Worm (Caenorhabditis elegans) whole organism, L1 larva: Measurements from ENCODE around the gene srbc-59.
A peak's percentile ranks its signal among the peaks of the same experiment; 100 is the strongest.

ENCODE experiments used
- C04F5.9 ChIP-seq: sonication (generic microtip); optimal IDR thresholded peaks from 2 replicates; lab custom pipeline; 2016; ENCODE audit warnings: missing genetic modification characterization, missing compliant biosample characterization
- C16A3.4 ChIP-seq: fragments of 150-350 bp; optimal IDR thresholded peaks from 2 replicates; lab custom pipeline; 2014; ENCODE audit warnings: missing biosample characterization, missing genetic modification characterization
- F16B12.6 ChIP-seq: fragments of 150-350 bp; optimal IDR thresholded peaks from 2 replicates; lab custom pipeline; 2014; ENCODE audit warnings: missing biosample characterization, missing genetic modification characterization
- Y116A8C.19 ChIP-seq: sonication (generic microtip); optimal IDR thresholded peaks from 2 replicates; lab custom pipeline; 2016; ENCODE audit warnings: missing compliant biosample characterization, missing genetic modification characterization, borderline replicate concordance
- aha-1 ChIP-seq: fragments of 150-350 bp; optimal IDR thresholded peaks from 2 replicates; lab custom pipeline; 2014; ENCODE audit warnings: missing biosample characterization, missing genetic modification characterization
- aly-2 ChIP-seq: fragments of 150-350 bp; optimal IDR thresholded peaks from 2 replicates; lab custom pipeline; 2014; ENCODE audit warnings: missing biosample characterization, missing genetic modification characterization
- ama-1 ChIP-seq: fragments of 150-350 bp; optimal IDR thresholded peaks from 2 replicates; lab custom pipeline; 2014
- blmp-1 ChIP-seq: fragments of 150-350 bp; optimal IDR thresholded peaks from 2 replicates; lab custom pipeline; 2014; ENCODE audit warnings: missing biosample characterization, missing genetic modification characterization
- ceh-88 ChIP-seq: fragments of 200-800 bp; sonication (Bioruptor generic); IDR thresholded peaks from 2 replicates; pipeline ENCODE4 v1.3.6; 2022; ENCODE audit warnings: missing genetic modification characterization, missing compliant biosample characterization
- ceh-90 ChIP-seq: sonication (generic microtip); optimal IDR thresholded peaks from 2 replicates; lab custom pipeline; 2016; ENCODE audit warnings: missing genetic modification characterization, missing compliant biosample characterization
- ces-1 ChIP-seq: fragments of 150-350 bp; optimal IDR thresholded peaks from 2 replicates; lab custom pipeline; 2014; ENCODE audit warnings: missing biosample characterization, missing genetic modification reagents, missing genetic modification characterization
- dpl-1 ChIP-seq, 3 experiments: fragments of 150-350 bp in 2 of 3; sonication (generic microtip) in 1 of 3; optimal IDR thresholded peaks; 2 replicates each; lab custom pipeline; 2014 to 2017; ENCODE audit warnings: missing biosample characterization in 3 of 3, missing genetic modification characterization in 3 of 3, missing genetic modification reagents in 3 of 3
- dsc-1 ChIP-seq: sonication (generic microtip); optimal IDR thresholded peaks from 2 replicates; lab custom pipeline; 2016; ENCODE audit warnings: mild to moderate bottlenecking, missing genetic modification characterization, missing compliant biosample characterization
- efl-3 ChIP-seq: fragments of 200-800 bp; sonication (Bioruptor generic); optimal IDR thresholded peaks from 2 replicates; lab custom pipeline; 2018; ENCODE audit warnings: mild to moderate bottlenecking, missing genetic modification characterization, missing compliant biosample characterization
- egl-27 ChIP-seq, 2 experiments: fragments of 150-350 bp in 1 of 2; sonication (generic microtip); optimal IDR thresholded peaks; 3 replicates each; lab custom pipeline; 2017 to 2018; ENCODE audit warnings: missing biosample characterization in 2 of 2, missing genetic modification characterization in 2 of 2, missing genetic modification reagents in 2 of 2
- elt-2 ChIP-seq: sonication (generic microtip); optimal IDR thresholded peaks from 2 replicates; lab custom pipeline; 2016; ENCODE audit warnings: missing genetic modification characterization, mild to moderate bottlenecking, inconsistent platforms, missing compliant biosample characterization, missing genetic modification reagents
- elt-3 ChIP-seq, 6 experiments: fragments of 150-350 bp in 1 of 6; sonication (generic microtip); optimal IDR thresholded peaks; 2 replicates each; lab custom pipeline; 2017 to 2018; ENCODE audit warnings: missing biosample characterization in 6 of 6, missing genetic modification characterization in 6 of 6, inconsistent platforms in 1 of 6
- ets-5 ChIP-seq: fragments of 200-800 bp; sonication (Bioruptor generic); IDR thresholded peaks from 2 replicates; pipeline ENCODE4 v1.3.6; 2022; ENCODE audit warnings: missing genetic modification characterization, missing compliant biosample characterization
- fkh-4 ChIP-seq: sonication (generic microtip); optimal IDR thresholded peaks from 2 replicates; lab custom pipeline; 2016; ENCODE audit warnings: missing compliant biosample characterization, missing genetic modification characterization, borderline replicate concordance
- fkh-8 ChIP-seq: sonication (generic microtip); optimal IDR thresholded peaks from 2 replicates; lab custom pipeline; 2016; ENCODE audit warnings: mild to moderate bottlenecking, missing genetic modification characterization, missing compliant biosample characterization
- fos-1 ChIP-seq: fragments of 150-350 bp; optimal IDR thresholded peaks from 2 replicates; lab custom pipeline; 2014; ENCODE audit warnings: missing biosample characterization, missing genetic modification characterization
- grh-1 ChIP-seq: fragments of 200-800 bp; sonication (Bioruptor generic); IDR thresholded peaks from 2 replicates; pipeline ENCODE4 v1.3.6; 2022; ENCODE audit warnings: missing genetic modification reagents, missing genetic modification characterization, missing compliant biosample characterization
- hlh-17 ChIP-seq: fragments of 200-800 bp; sonication (Bioruptor generic); optimal IDR thresholded peaks from 2 replicates; lab custom pipeline; 2018; ENCODE audit warnings: missing genetic modification characterization, mild to moderate bottlenecking, missing compliant biosample characterization, moderate library complexity, borderline replicate concordance
- hlh-4 ChIP-seq: sonication (generic microtip); optimal IDR thresholded peaks from 2 replicates; lab custom pipeline; 2016; ENCODE audit warnings: mild to moderate bottlenecking, missing genetic modification characterization, missing compliant biosample characterization
- lin-35 ChIP-seq, 2 experiments: fragments of 150-350 bp; optimal IDR thresholded peaks; 2 replicates each; lab custom pipeline; 2014; ENCODE audit warnings: missing biosample characterization in 2 of 2, missing genetic modification characterization in 2 of 2, missing genetic modification reagents in 2 of 2
- mdl-1 ChIP-seq, 2 experiments: fragments of 150-350 bp; optimal IDR thresholded peaks; 2 replicates each; lab custom pipeline; 2014 to 2017; ENCODE audit warnings: missing biosample characterization in 2 of 2, missing genetic modification characterization in 2 of 2, inconsistent platforms in 1 of 2
- mep-1 ChIP-seq: fragments of 150-350 bp; optimal IDR thresholded peaks from 2 replicates; lab custom pipeline; 2014; ENCODE audit warnings: missing biosample characterization, missing genetic modification characterization
- nhr-19 ChIP-seq: fragments of 200-800 bp; sonication (Bioruptor generic); conservative IDR thresholded peaks from 2 replicates; pipeline ENCODE4 v1.3.6; 2022; ENCODE audit warnings: missing genetic modification characterization, missing compliant biosample characterization
- nhr-237 ChIP-seq: fragments of 150-350 bp; optimal IDR thresholded peaks from 2 replicates; lab custom pipeline; 2014; ENCODE audit warnings: missing biosample characterization, missing genetic modification characterization
- nhr-47 ChIP-seq: sonication (generic microtip); optimal IDR thresholded peaks from 2 replicates; lab custom pipeline; 2016; ENCODE audit warnings: mild to moderate bottlenecking, missing genetic modification characterization, moderate library complexity, missing compliant biosample characterization
- nhr-71 ChIP-seq: sonication (generic microtip); optimal IDR thresholded peaks from 2 replicates; lab custom pipeline; 2016; ENCODE audit warnings: mild to moderate bottlenecking, missing genetic modification characterization, moderate library complexity, missing compliant biosample characterization
- nhr-77 ChIP-seq: fragments of 150-350 bp; optimal IDR thresholded peaks from 2 replicates; lab custom pipeline; 2014; ENCODE audit warnings: missing biosample characterization, missing genetic modification characterization
- nhr-84 ChIP-seq: sonication (generic microtip); optimal IDR thresholded peaks from 2 replicates; lab custom pipeline; 2017; ENCODE audit warnings: missing biosample characterization, missing genetic modification characterization
- nhr-85 ChIP-seq: sonication (generic microtip); peaks from one replicate; lab custom pipeline; 2016; ENCODE audit warnings: missing genetic modification characterization, inconsistent platforms, missing compliant biosample characterization
- nhr-90 ChIP-seq: sonication (generic microtip); optimal IDR thresholded peaks from 2 replicates; lab custom pipeline; 2016; ENCODE audit warnings: mild to moderate bottlenecking, missing genetic modification characterization, missing compliant biosample characterization; ENCODE audit not compliant: poor library complexity
- pag-3 ChIP-seq: sonication (generic microtip); optimal IDR thresholded peaks from 2 replicates; lab custom pipeline; 2017; ENCODE audit warnings: missing genetic modification characterization, mild to moderate bottlenecking, missing compliant biosample characterization, antibody characterized with exemption, borderline replicate concordance; ENCODE audit not compliant: insufficient read depth
- skn-1 ChIP-seq: fragments of 150-350 bp; optimal IDR thresholded peaks from 2 replicates; lab custom pipeline; 2014; ENCODE audit warnings: missing biosample characterization, missing genetic modification characterization
- sox-4 ChIP-seq: sonication (generic microtip); optimal IDR thresholded peaks from 2 replicates; lab custom pipeline; 2016; ENCODE audit warnings: missing genetic modification characterization, missing compliant biosample characterization
- sptf-1 ChIP-seq: fragments of 150-350 bp; optimal IDR thresholded peaks from 2 replicates; lab custom pipeline; 2014; ENCODE audit warnings: missing biosample characterization, missing genetic modification characterization
- sup-37 ChIP-seq: fragments of 200-800 bp; sonication (Bioruptor generic); optimal IDR thresholded peaks from 2 replicates; lab custom pipeline; 2018; ENCODE audit warnings: mild to moderate bottlenecking, missing genetic modification characterization, missing compliant biosample characterization
- swsn-7 ChIP-seq: sonication (generic microtip); optimal IDR thresholded peaks from 2 replicates; lab custom pipeline; 2016; ENCODE audit warnings: missing genetic modification characterization, missing compliant biosample characterization
- tbx-2 ChIP-seq: sonication (generic microtip); optimal IDR thresholded peaks from 2 replicates; lab custom pipeline; 2016; ENCODE audit warnings: missing genetic modification characterization, missing compliant biosample characterization
- unc-62 ChIP-seq: fragments of 150-350 bp; optimal IDR thresholded peaks from 2 replicates; lab custom pipeline; 2014; ENCODE audit warnings: missing biosample characterization, missing genetic modification reagents, missing genetic modification characterization
- unc-98 ChIP-seq: fragments of 200-800 bp; sonication (Bioruptor generic); IDR thresholded peaks from 2 replicates; pipeline ENCODE4 v1.3.6; 2022; ENCODE audit warnings: missing genetic modification characterization, missing compliant biosample characterization
- vab-15 ChIP-seq: sonication (generic microtip); optimal IDR thresholded peaks from 2 replicates; lab custom pipeline; 2017; ENCODE audit warnings: missing genotype, mild to moderate bottlenecking, missing genetic modification characterization, missing compliant biosample characterization
- zag-1 ChIP-seq: fragments of 150-350 bp; optimal IDR thresholded peaks from 2 replicates; lab custom pipeline; 2014; ENCODE audit warnings: missing biosample characterization, missing genetic modification characterization
- zip-4 ChIP-seq: fragments of 200-800 bp; sonication (Bioruptor generic); optimal IDR thresholded peaks from 2 replicates; lab custom pipeline; 2018; ENCODE audit warnings: mild to moderate bottlenecking, missing genetic modification characterization, moderate library complexity, missing compliant biosample characterization
- ztf-4 ChIP-seq: fragments of 150-350 bp; optimal IDR thresholded peaks from 2 replicates; lab custom pipeline; 2014; ENCODE audit warnings: missing biosample characterization, missing genetic modification characterization

Gene srbc-59

ce11 chrV:728822-729493, 49.5 kb upstream of the srbc-59 start (continued):
- TF ChIP-seq zag-1 (tag; lab: Kevin White, UChicago) (no peak), nhr-90 (tag; lab: Kevin White, UChicago) (peak; percentile 62), tbx-2 (tag; lab: Kevin White, UChicago) (peak; percentile 71), sup-37 (peak; percentile 40), sox-4 (tag; lab: Kevin White, UChicago) (no peak), nhr-19 (GFP tag; lab: Robert Waterston, UW) (peak; percentile 93), mdl-1 (tag; optimal IDR thresholded peaks at IDR 0.05; lab: Kevin White, UChicago) (peak in 1 of 2 experiments; percentile 86), efl-3 (GFP tag; lab: Kevin White, UChicago) (no peak), elt-3 (tag; optimal IDR thresholded peaks at IDR 0.05; lab: Kevin White, UChicago) (peak in 2 of 6 experiments; percentile 13 to 83), nhr-71 (tag; lab: Kevin White, UChicago) (peak; percentile 96), ztf-4 (tag; lab: Kevin White, UChicago) (peak; percentile 76)

ce11 chrV:730216-730615, 48.2 kb upstream of the srbc-59 start:
- TF ChIP-seq fkh-8, result no peak
- TF ChIP-seq nhr-85 (tag; lab: Kevin White, UChicago), result peak; percentile 71
- TF ChIP-seq grh-1 (GFP tag; lab: Robert Waterston, UW), result peak; percentile 56; the same call in 1 of the 2 replicates
- TF ChIP-seq swsn-7 (tag; lab: Kevin White, UChicago), result peak; percentile 0
- peak; percentile 40 for TF ChIP-seq mep-1
- no peak for TF ChIP-seq unc-98 (GFP tag; lab: Robert Waterston, UW)
- no peak for TF ChIP-seq pag-3 (tag; lab: Kevin White, UChicago)
- TF ChIP-seq lin-35 (GFP tag; optimal IDR thresholded peaks at IDR 0.05; lab: Kevin White, UChicago), result peak in 1 of 2 experiments; percentile 77
- TF ChIP-seq ztf-4 (tag; lab: Kevin White, UChicago), result peak; percentile 59
- peak; percentile 49 for TF ChIP-seq C16A3.4 (tag; lab: Kevin White, UChicago)
- TF ChIP-seq nhr-47, result peak; percentile 49
- TF ChIP-seq mdl-1 (tag; optimal IDR thresholded peaks at IDR 0.05; lab: Kevin White, UChicago), result peak in 1 of 2 experiments; percentile 73
- TF ChIP-seq hlh-4 (tag; lab: Kevin White, UChicago), result no peak
- TF ChIP-seq fos-1, result no peak
- TF ChIP-seq vab-15 (tag; lab: Kevin White, UChicago), result no peak
- peak; percentile 37 for TF ChIP-seq C04F5.9
- TF ChIP-seq nhr-84 (tag; lab: Kevin White, UChicago), result no peak
- no peak for TF ChIP-seq aly-2 (tag; lab: Kevin White, UChicago)
- TF ChIP-seq nhr-71 (tag; lab: Kevin White, UChicago), result peak; percentile 88
- no peak for TF ChIP-seq F16B12.6 (tag; lab: Kevin White, UChicago)
- peak; percentile 13 for TF ChIP-seq blmp-1 (tag; lab: Kevin White, UChicago)
- peak; percentile 77 for TF ChIP-seq sup-37
- peak; percentile 63 for TF ChIP-seq tbx-2 (tag; lab: Kevin White, UChicago)
- no peak for TF ChIP-seq ets-5 (GFP tag; lab: Robert Waterston, UW)
- no peak for TF ChIP-seq ceh-90
- TF ChIP-seq elt-2 (tag; lab: Kevin White, UChicago), result peak; percentile 90
- no peak for TF ChIP-seq nhr-237 (tag; lab: Kevin White, UChicago)
- TF ChIP-seq dpl-1 (GFP tag; optimal IDR thresholded peaks at IDR 0.05; lab: Kevin White, UChicago), result no peak
- TF ChIP-seq ceh-88 (GFP tag; lab: Robert Waterston, UW), result no peak; the same call in 1 of the 2 replicates
- TF ChIP-seq ces-1, result no peak
- no peak for TF ChIP-seq dsc-1 (tag; lab: Kevin White, UChicago)
- peak in 2 of 6 experiments; percentile 45 to 48 for TF ChIP-seq elt-3 (tag; optimal IDR thresholded peaks at IDR 0.05; lab: Kevin White, UChicago)
- no peak for TF ChIP-seq egl-27 (tag; optimal IDR thresholded peaks at IDR 0.05; lab: Kevin White, UChicago)
- no peak for TF ChIP-seq sox-4 (tag; lab: Kevin White, UChicago)
- no peak for TF ChIP-seq Y116A8C.19
- TF ChIP-seq hlh-17 (GFP tag; lab: Kevin White, UChicago), result no peak
- TF ChIP-seq ama-1 (lab: Kevin White, UChicago), result peak; percentile 43
- TF ChIP-seq unc-62 (GFP tag; lab: Kevin White, UChicago), result no peak
- no peak for TF ChIP-seq sptf-1 (tag; lab: Kevin White, UChicago)
- TF ChIP-seq aha-1, result no peak
- no peak for TF ChIP-seq efl-3 (GFP tag; lab: Kevin White, UChicago)
- no peak for TF ChIP-seq skn-1
- TF ChIP-seq nhr-77 (tag; lab: Kevin White, UChicago), result no peak
- TF ChIP-seq zip-4 (GFP tag; lab: Kevin White, UChicago), result no peak
- TF ChIP-seq fkh-4 (tag; lab: Kevin White, UChicago), result no peak
